Fruit fly (Drosophila melanogaster) whole organism, embryonic: ENCODE measurements around the gene hry.

Experiments used
- Atf6 ChIP-seq: fragments of 200-800 bp; sonication (Bioruptor generic); IDR thresholded peaks from 2 replicates; pipeline ENCODE4 v1.3.6; 2022; ENCODE audit warnings: missing biosample characterization, missing genetic modification characterization
- CG10147 ChIP-seq: fragments of 200-800 bp; sonication (Bioruptor generic); optimal IDR thresholded peaks from 2 replicates; lab custom pipeline; 2019; ENCODE audit warnings: missing biosample characterization, mild to moderate bottlenecking, missing genetic modification characterization, moderate library complexity
- CG10654 ChIP-seq: fragments of 200-800 bp; sonication (Bioruptor generic); optimal IDR thresholded peaks from 2 replicates; lab custom pipeline; 2016; ENCODE audit warnings: missing biosample characterization, missing genetic modification characterization
- CG10979 ChIP-seq: fragments of 200-800 bp; sonication (Bioruptor generic); optimal IDR thresholded peaks from 2 replicates; lab custom pipeline; 2018; ENCODE audit warnings: missing biosample characterization, mild to moderate bottlenecking, missing genetic modification characterization, moderate library complexity
- CG12104 ChIP-seq: fragments of 200-800 bp; sonication (Bioruptor generic); optimal IDR thresholded peaks from 3 replicates; lab custom pipeline; 2016; ENCODE audit warnings: missing biosample characterization, missing genetic modification characterization
- CG12236 ChIP-seq: fragments of 200-800 bp; sonication (Bioruptor generic); optimal IDR thresholded peaks from 2 replicates; lab custom pipeline; 2016; ENCODE audit warnings: missing biosample characterization, missing genetic modification characterization
- CG14014 ChIP-seq: fragments of 200-800 bp; sonication (Bioruptor generic); IDR thresholded peaks from 2 replicates; pipeline ENCODE4 v1.3.6; 2022; ENCODE audit warnings: missing biosample characterization, missing genetic modification characterization
- CG14860 ChIP-seq: fragments of 200-800 bp; sonication (Bioruptor generic); IDR thresholded peaks from 3 replicates; pipeline ENCODE4 v1.3.6; 2022; ENCODE audit warnings: missing biosample characterization, missing genetic modification characterization; ENCODE audit not compliant: partially characterized antibody
- CG17568 ChIP-seq: fragments of 200-800 bp; sonication (Bioruptor generic); optimal IDR thresholded peaks from 2 replicates; lab custom pipeline; 2018; ENCODE audit warnings: missing biosample characterization, mild to moderate bottlenecking, missing genetic modification characterization, moderate library complexity
- CG32532 ChIP-seq: fragments of 200-800 bp; sonication (Bioruptor generic); IDR thresholded peaks from 2 replicates; pipeline ENCODE4 v1.3.6; 2022; ENCODE audit warnings: missing biosample characterization, missing genetic modification characterization
- CG32772 ChIP-seq: fragments of 200-800 bp; sonication (Bioruptor generic); IDR thresholded peaks from 2 replicates; pipeline ENCODE4 v1.3.6; 2022; ENCODE audit warnings: missing biosample characterization, missing genetic modification characterization
- CG34376 ChIP-seq: fragments of 200-800 bp; sonication (Bioruptor generic); optimal IDR thresholded peaks from 2 replicates; lab custom pipeline; 2018; ENCODE audit warnings: missing biosample characterization, mild to moderate bottlenecking, missing genetic modification characterization
- CG42726 ChIP-seq: fragments of 200-800 bp; sonication (Bioruptor generic); IDR thresholded peaks from 2 replicates; pipeline ENCODE4 v1.3.6; 2022; ENCODE audit warnings: missing biosample characterization, missing genetic modification characterization; ENCODE audit not compliant: partially characterized antibody
- CG6272 ChIP-seq: fragments of 200-800 bp; sonication (Bioruptor generic); IDR thresholded peaks from 2 replicates; pipeline ENCODE4 v1.3.6; 2022; ENCODE audit warnings: missing biosample characterization, missing genetic modification characterization
- CG6689 ChIP-seq: fragments of 200-800 bp; sonication (Bioruptor generic); IDR thresholded peaks from 2 replicates; pipeline ENCODE4 v1.3.6; 2022; ENCODE audit warnings: missing biosample characterization, missing genetic modification characterization
- CG9437 ChIP-seq: fragments of 200-800 bp; sonication (Bioruptor generic); optimal IDR thresholded peaks from 2 replicates; lab custom pipeline; 2018; ENCODE audit warnings: missing biosample characterization, mild to moderate bottlenecking, missing genetic modification characterization
- CG9932 ChIP-seq: fragments of 200-800 bp; sonication (Bioruptor generic); IDR thresholded peaks from 2 replicates; pipeline ENCODE4 v1.3.6; 2022; ENCODE audit warnings: missing biosample characterization, missing genetic modification characterization
- Chrac-16 ChIP-seq: fragments of 200-800 bp; sonication (Bioruptor generic); optimal IDR thresholded peaks from 3 replicates; lab custom pipeline; 2016; ENCODE audit warnings: missing biosample characterization, missing genetic modification characterization
- CkIIα-i1 ChIP-seq: fragments of 200-800 bp; sonication (Bioruptor generic); IDR thresholded peaks from 2 replicates; pipeline ENCODE4 v1.3.6; 2022; ENCODE audit warnings: missing biosample characterization, missing genetic modification characterization
- Dek ChIP-seq: fragments of 200-800 bp; sonication (Bioruptor generic); optimal IDR thresholded peaks from 3 replicates; lab custom pipeline; 2019; ENCODE audit warnings: missing biosample characterization, mild to moderate bottlenecking, missing genetic modification characterization, moderate library complexity
- Fer2 ChIP-seq: fragments of 200-800 bp; sonication (Bioruptor generic); optimal IDR thresholded peaks from 2 replicates; lab custom pipeline; 2018; ENCODE audit warnings: missing biosample characterization, mild to moderate bottlenecking, missing genetic modification characterization, moderate library complexity
- GATAe ChIP-seq: fragments of 200-800 bp; sonication (Bioruptor generic); conservative IDR thresholded peaks from 2 replicates; pipeline ENCODE4 v1.3.6; 2022; ENCODE audit warnings: missing biosample characterization, missing genetic modification characterization
- Hey ChIP-seq: fragments of 200-800 bp; sonication (Bioruptor generic); optimal IDR thresholded peaks from 3 replicates; lab custom pipeline; 2018; ENCODE audit warnings: missing biosample characterization, mild to moderate bottlenecking, missing genetic modification characterization
- HmgD ChIP-seq: fragments of 200-800 bp; sonication (Bioruptor generic); optimal IDR thresholded peaks from 3 replicates; lab custom pipeline; 2016; ENCODE audit warnings: missing biosample characterization, missing genetic modification characterization
- HmgZ ChIP-seq: fragments of 200-800 bp; sonication (Bioruptor generic); optimal IDR thresholded peaks from 2 replicates; lab custom pipeline; 2018; ENCODE audit warnings: missing biosample characterization, mild to moderate bottlenecking, missing genetic modification characterization
- Lhr ChIP-seq: fragments of 200-800 bp; sonication (Bioruptor generic); optimal IDR thresholded peaks from 3 replicates; lab custom pipeline; 2017; ENCODE audit warnings: mild to moderate bottlenecking, missing biosample characterization, missing genetic modification reagents, missing genetic modification characterization
- MBD-R2 ChIP-seq: fragments of 200-800 bp; sonication (Bioruptor generic); IDR thresholded peaks from 2 replicates; pipeline ENCODE4 v1.3.6; 2022; ENCODE audit warnings: missing biosample characterization, missing genetic modification characterization
- NK7.1 ChIP-seq: fragments of 200-800 bp; sonication (Bioruptor generic); optimal IDR thresholded peaks from 3 replicates; lab custom pipeline; 2016; ENCODE audit warnings: missing biosample characterization, missing genetic modification characterization
- Pdp1 ChIP-seq, 2 experiments: fragments of 200-800 bp; sonication (Bioruptor generic); optimal IDR thresholded peaks; 3 replicates each; lab custom pipeline; 2016; ENCODE audit warnings: missing biosample characterization in 2 of 2, missing genetic modification characterization in 2 of 2, mild to moderate bottlenecking in 1 of 2, moderate library complexity in 1 of 2
- Rx ChIP-seq: fragments of 200-800 bp; sonication (Bioruptor generic); IDR thresholded peaks from 2 replicates; pipeline ENCODE4 v1.3.6; 2022; ENCODE audit warnings: missing biosample characterization, missing genetic modification characterization
- aop ChIP-seq: fragments of 200-800 bp; sonication (Bioruptor generic); IDR thresholded peaks from 2 replicates; pipeline ENCODE4 v1.3.6; 2022; ENCODE audit warnings: missing biosample characterization, missing genetic modification characterization
- cas ChIP-seq: fragments of 200-800 bp; sonication (Bioruptor generic); IDR thresholded peaks from 2 replicates; pipeline ENCODE4 v1.3.6; 2022; ENCODE audit warnings: missing biosample characterization, missing genetic modification characterization
- croc ChIP-seq: fragments of 200-800 bp; sonication (Bioruptor generic); conservative IDR thresholded peaks from 3 replicates; pipeline ENCODE4 v1.3.6; 2022; ENCODE audit warnings: missing biosample characterization, missing genetic modification characterization
- da ChIP-seq: fragments of 200-800 bp; sonication (Bioruptor generic); optimal IDR thresholded peaks from 2 replicates; lab custom pipeline; 2016; ENCODE audit warnings: missing biosample characterization, missing genetic modification characterization
- dimm ChIP-seq: fragments of 200-800 bp; sonication (Bioruptor generic); IDR thresholded peaks from 2 replicates; pipeline ENCODE4 v1.3.6; 2022; ENCODE audit warnings: missing biosample characterization, missing genetic modification characterization
- dmrt99B ChIP-seq: fragments of 200-800 bp; sonication (Bioruptor generic); optimal IDR thresholded peaks from 2 replicates; lab custom pipeline; 2018; ENCODE audit warnings: missing biosample characterization, mild to moderate bottlenecking, missing genetic modification characterization, moderate library complexity
- ems ChIP-seq: fragments of 200-800 bp; sonication (Bioruptor generic); optimal IDR thresholded peaks from 3 replicates; lab custom pipeline; 2016; ENCODE audit warnings: missing biosample characterization, missing genetic modification characterization
- ewg ChIP-seq: fragments of 200-800 bp; sonication (Bioruptor generic); optimal IDR thresholded peaks from 3 replicates; lab custom pipeline; 2017; ENCODE audit warnings: mild to moderate bottlenecking, missing biosample characterization, missing genetic modification reagents, missing genetic modification characterization
- insv ChIP-seq, 2 experiments: fragments of 200-800 bp; sonication (Bioruptor generic); optimal IDR thresholded peaks; 3 replicates each; lab custom pipeline; 2016 to 2018; ENCODE audit warnings: missing biosample characterization in 2 of 2, missing genetic modification characterization in 2 of 2
- lola ChIP-seq, 3 experiments: fragments of >200 bp in 2 of 3; fragments of 200-800 bp in 1 of 3; sonication (Bioruptor generic) in 1 of 3; optimal IDR thresholded peaks; 2 replicates each; lab custom pipeline; 2017 to 2019; ENCODE audit warnings: missing biosample characterization in 3 of 3, missing genetic modification characterization in 3 of 3, mild to moderate bottlenecking in 1 of 3, moderate library complexity in 1 of 3
- phol ChIP-seq: fragments of 200-800 bp; sonication (Bioruptor generic); optimal IDR thresholded peaks from 3 replicates; lab custom pipeline; 2018; ENCODE audit warnings: missing biosample characterization, mild to moderate bottlenecking, missing genetic modification characterization, moderate library complexity
- psq ChIP-seq: fragments of 200-800 bp; sonication (Bioruptor generic); optimal IDR thresholded peaks from 2 replicates; lab custom pipeline; 2017; ENCODE audit warnings: missing biosample characterization, missing genetic modification characterization
- schlank ChIP-seq: fragments of 200-800 bp; sonication (Bioruptor generic); optimal IDR thresholded peaks from 2 replicates; lab custom pipeline; 2018; ENCODE audit warnings: missing biosample characterization, mild to moderate bottlenecking, missing genetic modification characterization
- seq ChIP-seq: fragments of 200-800 bp; sonication (Bioruptor generic); IDR thresholded peaks from 2 replicates; pipeline ENCODE4 v1.3.6; 2022; ENCODE audit warnings: missing biosample characterization, missing genetic modification characterization
- sob ChIP-seq: fragments of 200-800 bp; sonication (Bioruptor generic); IDR thresholded peaks from 2 replicates; pipeline ENCODE4 v1.3.6; 2022; ENCODE audit warnings: missing biosample characterization, missing genetic modification characterization
- ssp ChIP-seq: fragments of 200-800 bp; sonication (Bioruptor generic); IDR thresholded peaks from 2 replicates; pipeline ENCODE4 v1.3.6; 2022; ENCODE audit warnings: missing biosample characterization, missing genetic modification characterization
- unc-4 ChIP-seq: fragments of 200-800 bp; sonication (Bioruptor generic); IDR thresholded peaks from 2 replicates; pipeline ENCODE4 v1.3.6; 2022; ENCODE audit warnings: missing biosample characterization, missing genetic modification characterization; ENCODE audit not compliant: partially characterized antibody
- wek ChIP-seq: fragments of 200-800 bp; sonication (Bioruptor generic); optimal IDR thresholded peaks from 3 replicates; lab custom pipeline; 2018; ENCODE audit warnings: missing biosample characterization, mild to moderate bottlenecking, missing genetic modification characterization, moderate library complexity
- zf30C ChIP-seq: fragments of 200-800 bp; sonication (Bioruptor generic); optimal IDR thresholded peaks from 3 replicates; lab custom pipeline; 2018; ENCODE audit warnings: missing biosample characterization, mild to moderate bottlenecking, missing genetic modification characterization
- zfh1 ChIP-seq: fragments of 200-800 bp; sonication (Bioruptor generic); IDR thresholded peaks from 3 replicates; pipeline ENCODE4 v1.3.6; 2022; ENCODE audit warnings: missing biosample characterization, missing genetic modification characterization

hry gene

dm6 chr3L:8704713-8705412, 29.3 kb downstream of the hry start (continued):
- TF ChIP-seq CG10979 (tag; lab: Kevin White, UChicago) (no peak), zfh1 (no peak), lola (GFP tag; optimal IDR thresholded peaks at IDR 0.05; lab: Kevin White, UChicago) (no peak), sob (GFP tag; lab: Robert Waterston, UW) (0 out of 2 replicates have a peak, but pooled peaks have one; percentile 19), CG10147 (GFP tag; lab: Kevin White, UChicago) (no peak), Pdp1 (GFP tag; optimal IDR thresholded peaks at IDR 0.05; lab: Kevin White, UChicago) (peak in 1 of 2 experiments; percentile 31), aop (GFP tag; lab: Robert Waterston, UW) (no peak), CG9932 (GFP tag; lab: Robert Waterston, UW) (0 out of 2 replicates have a peak, but pooled peaks have one; percentile 26), phol (no peak), zf30C (no peak), CG14014 (GFP tag; lab: Robert Waterston, UW) (no peak), Lhr (GFP tag; lab: Kevin White, UChicago) (no peak), CG42726 (GFP tag; lab: Robert Waterston, UW) (no peak), GATAe (GFP tag; lab: Robert Waterston, UW) (peak; percentile 59; the same call in 1 of the 2 replicates), cas (GFP tag; lab: Robert Waterston, UW) (no peak), schlank (tag; lab: Kevin White, UChicago) (peak; percentile 18), dmrt99B (tag; lab: Kevin White, UChicago) (no peak), CG17568 (GFP tag; lab: Kevin White, UChicago) (no peak), CkIIα-i1 (GFP tag; lab: Robert Waterston, UW) (no peak), CG12236 (GFP tag; lab: Kevin White, UChicago) (no peak), Hey (tag; lab: Kevin White, UChicago) (peak; percentile 90), ems (GFP tag; lab: Kevin White, UChicago) (no peak), HmgD (GFP tag; lab: Kevin White, UChicago) (no peak), da (GFP tag; lab: Kevin White, UChicago) (no peak), Chrac-16 (GFP tag; lab: Kevin White, UChicago) (no peak), seq (GFP tag; lab: Robert Waterston, UW) (no peak), CG14860 (GFP tag; lab: Robert Waterston, UW) (no peak), Rx (GFP tag; lab: Robert Waterston, UW) (no peak), MBD-R2 (GFP tag; lab: Robert Waterston, UW) (no peak), Fer2 (tag; lab: Kevin White, UChicago) (no peak), CG32772 (GFP tag; lab: Robert Waterston, UW) (no peak), unc-4 (GFP tag; lab: Robert Waterston, UW) (no peak), ewg (no peak), wek (GFP tag; lab: Kevin White, UChicago) (no peak), CG12104 (GFP tag; lab: Kevin White, UChicago) (no peak), croc (GFP tag; lab: Robert Waterston, UW) (no peak), NK7.1 (no peak), HmgZ (peak; percentile 10), CG32532 (GFP tag; lab: Robert Waterston, UW) (no peak), Dek (tag; lab: Kevin White, UChicago) (no peak), insv (GFP tag; optimal IDR thresholded peaks at IDR 0.05; lab: Kevin White, UChicago) (no peak), CG10654 (GFP tag; lab: Kevin White, UChicago) (no peak), ssp (GFP tag; lab: Robert Waterston, UW) (no peak), CG34376 (GFP tag; lab: Kevin White, UChicago) (peak; percentile 89), dimm (GFP tag; lab: Robert Waterston, UW) (no peak), Atf6 (no peak), CG9437 (GFP tag; lab: Kevin White, UChicago) (no peak), CG6272 (GFP tag; lab: Robert Waterston, UW) (no peak), psq (GFP tag; lab: Kevin White, UChicago) (no peak), CG6689 (GFP tag; lab: Robert Waterston, UW) (no peak)
